Worm (Caenorhabditis elegans): ENCODE results near the gene sftd-3.

DNA sequence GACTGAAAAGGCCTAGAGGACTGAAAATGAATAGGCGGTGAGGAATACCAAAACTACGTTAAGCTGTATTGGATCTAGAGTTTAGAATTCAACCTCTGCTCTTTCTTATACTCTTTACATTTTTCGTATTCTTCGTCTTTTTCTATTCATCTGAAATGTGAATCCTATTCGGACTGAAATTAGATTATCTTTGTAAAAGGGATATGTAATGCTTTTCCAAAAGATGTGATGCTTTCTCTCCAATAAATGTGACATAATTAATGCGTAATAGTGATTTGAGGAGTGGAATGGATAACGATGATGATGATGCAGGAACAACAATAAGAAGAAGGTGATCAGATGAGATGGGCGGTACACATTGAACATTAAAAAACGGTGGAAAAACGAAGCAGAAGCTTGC, 15.3 kb downstream of the sftd-3 start:
- TF ChIP-seq aly-2 (tag; optimal IDR thresholded peaks at IDR 0.05) (no peak), fos-1 (tag; optimal IDR thresholded peaks at IDR 0.05) (no peak), nhr-77 (tag; optimal IDR thresholded peaks at IDR 0.05) (no peak), ZK546.5 (tag; optimal IDR thresholded peaks at IDR 0.05) (no peak), unc-62 (GFP tag; optimal IDR thresholded peaks at IDR 0.05) (no peak), lsy-2 (tag; optimal IDR thresholded peaks at IDR 0.05) (no peak), unc-39 (tag; optimal IDR thresholded peaks at IDR 0.05) (no peak), ama-1 (optimal IDR thresholded peaks at IDR 0.05) (no peak)

Data from whole organism, L2 larva.